Fruit fly (Drosophila melanogaster) whole organism, embryonic: Measurements from ENCODE around the gene CG12017.

Experiments
- Adf1 ChIP-seq: fragments of 200-800 bp; sonication (Bioruptor generic); IDR thresholded peaks from 2 replicates; pipeline ENCODE4 v1.3.6; 2022; ENCODE audit warnings: missing biosample characterization, missing genetic modification characterization
- C15 ChIP-seq: fragments of 200-800 bp; sonication (Bioruptor generic); IDR thresholded peaks from 3 replicates; pipeline ENCODE4 v1.3.6; 2022; ENCODE audit warnings: missing biosample characterization, missing genetic modification characterization
- CG10543 ChIP-seq: fragments of 200-800 bp; sonication (Bioruptor generic); optimal IDR thresholded peaks from 3 replicates; lab custom pipeline; 2017; ENCODE audit warnings: missing biosample characterization, mild to moderate bottlenecking, missing genetic modification characterization, moderate library complexity
- CG13123 ChIP-seq: fragments of 200-800 bp; sonication (Bioruptor generic); optimal IDR thresholded peaks from 2 replicates; lab custom pipeline; 2016; ENCODE audit warnings: missing biosample characterization, missing genetic modification characterization
- CG14667 ChIP-seq: fragments of 200-800 bp; sonication (Bioruptor generic); IDR thresholded peaks from 2 replicates; pipeline ENCODE4 v1.3.6; 2022; ENCODE audit warnings: missing biosample characterization, missing genetic modification characterization
- CG15269 ChIP-seq: fragments of 200-800 bp; sonication (Bioruptor generic); optimal IDR thresholded peaks from 2 replicates; lab custom pipeline; 2018; ENCODE audit warnings: missing biosample characterization, mild to moderate bottlenecking, missing genetic modification characterization, moderate library complexity
- CG16779 ChIP-seq: fragments of 200-800 bp; sonication (Bioruptor generic); IDR thresholded peaks from 2 replicates; pipeline ENCODE4 v1.3.6; 2022; ENCODE audit warnings: missing biosample characterization, missing genetic modification characterization
- CG17912 ChIP-seq: fragments of 200-800 bp; sonication (Bioruptor generic); optimal IDR thresholded peaks from 2 replicates; lab custom pipeline; 2018; ENCODE audit warnings: missing biosample characterization, mild to moderate bottlenecking, missing genetic modification characterization
- CG18619 ChIP-seq: fragments of 200-800 bp; sonication (Bioruptor generic); optimal IDR thresholded peaks from 3 replicates; lab custom pipeline; 2017; ENCODE audit warnings: missing biosample characterization, mild to moderate bottlenecking, missing genetic modification characterization
- CG2129 ChIP-seq: fragments of 200-800 bp; sonication (Bioruptor generic); IDR thresholded peaks from 2 replicates; pipeline ENCODE4 v1.3.6; 2022; ENCODE audit warnings: missing biosample characterization, missing genetic modification characterization; ENCODE audit not compliant: partially characterized antibody
- CG3726 ChIP-seq: fragments of 200-800 bp; sonication (Bioruptor generic); IDR thresholded peaks from 3 replicates; pipeline ENCODE4, ENCODE4 v1.3.6; 2022; ENCODE audit warnings: missing biosample characterization, missing genetic modification characterization
- CG42726 ChIP-seq: fragments of 200-800 bp; sonication (Bioruptor generic); IDR thresholded peaks from 2 replicates; pipeline ENCODE4 v1.3.6; 2022; ENCODE audit warnings: missing biosample characterization, missing genetic modification characterization; ENCODE audit not compliant: partially characterized antibody
- CG4707 ChIP-seq: fragments of 200-800 bp; sonication (Bioruptor generic); optimal IDR thresholded peaks from 2 replicates; lab custom pipeline; 2018; ENCODE audit warnings: missing biosample characterization, mild to moderate bottlenecking, missing genetic modification characterization, moderate library complexity
- CG4820 ChIP-seq: fragments of 200-800 bp; sonication (Bioruptor generic); optimal IDR thresholded peaks from 3 replicates; lab custom pipeline; 2016; ENCODE audit warnings: missing biosample characterization, missing genetic modification characterization
- CG6813 ChIP-seq: fragments of 200-800 bp; sonication (Bioruptor generic); optimal IDR thresholded peaks from 2 replicates; lab custom pipeline; 2017; ENCODE audit warnings: missing biosample characterization, missing genetic modification characterization, mild to moderate bottlenecking, moderate library complexity, missing genetic modification reagents
- CG8281 ChIP-seq: fragments of 200-800 bp; sonication (Bioruptor generic); optimal IDR thresholded peaks from 2 replicates; lab custom pipeline; 2018; ENCODE audit warnings: missing biosample characterization, mild to moderate bottlenecking, missing genetic modification characterization, moderate library complexity
- CHES-1-like ChIP-seq: fragments of 200-800 bp; sonication (Bioruptor generic); optimal IDR thresholded peaks from 2 replicates; lab custom pipeline; 2016; ENCODE audit warnings: missing biosample characterization, missing genetic modification characterization
- D19A ChIP-seq: fragments of 200-800 bp; optimal IDR thresholded peaks from 3 replicates; lab custom pipeline; 2019; ENCODE audit warnings: missing biosample characterization, mild to moderate bottlenecking, missing genetic modification characterization, moderate library complexity
- Doc3 ChIP-seq: fragments of 200-800 bp; sonication (Bioruptor generic); IDR thresholded peaks from 3 replicates; pipeline ENCODE4 v1.3.6; 2022; ENCODE audit warnings: missing biosample characterization, missing genetic modification characterization; ENCODE audit not compliant: partially characterized antibody
- E2f1 ChIP-seq: fragments of 200-800 bp; sonication (Bioruptor generic); IDR thresholded peaks from 2 replicates; pipeline ENCODE4 v1.3.6; 2022; ENCODE audit warnings: missing biosample characterization, missing genetic modification characterization
- HHEX ChIP-seq: fragments of 200-800 bp; sonication (Bioruptor generic); optimal IDR thresholded peaks from 3 replicates; lab custom pipeline; 2017; ENCODE audit warnings: missing biosample characterization, mild to moderate bottlenecking, missing genetic modification characterization, missing genetic modification reagents
- HLH3B ChIP-seq: fragments of 200-800 bp; sonication (Bioruptor generic); IDR thresholded peaks from 2 replicates; pipeline ENCODE4 v1.3.6; 2022; ENCODE audit warnings: missing biosample characterization, missing genetic modification characterization
- Hr3 ChIP-seq: fragments of 200-800 bp; sonication (Bioruptor generic); optimal IDR thresholded peaks from 3 replicates; lab custom pipeline; 2016; ENCODE audit warnings: missing biosample characterization, missing genetic modification characterization
- Jarid2 ChIP-seq: fragments of 200-800 bp; sonication (Bioruptor generic); optimal IDR thresholded peaks from 3 replicates; lab custom pipeline; 2017; ENCODE audit warnings: mild to moderate bottlenecking, missing biosample characterization, missing genetic modification reagents, missing genetic modification characterization
- Lim3 ChIP-seq: fragments of 200-800 bp; sonication (Bioruptor generic); IDR thresholded peaks from 2 replicates; pipeline ENCODE4 v1.3.6; 2022; ENCODE audit warnings: missing biosample characterization, missing genetic modification characterization
- MESR4 ChIP-seq: fragments of 200-800 bp; sonication (Bioruptor generic); optimal IDR thresholded peaks from 2 replicates; lab custom pipeline; 2018; ENCODE audit warnings: missing biosample characterization, mild to moderate bottlenecking, missing genetic modification characterization, moderate library complexity
- Mad ChIP-seq: fragments of 200-800 bp; sonication (Bioruptor generic); optimal IDR thresholded peaks from 2 replicates; lab custom pipeline; 2016; ENCODE audit warnings: missing biosample characterization, missing genetic modification characterization
- Optix ChIP-seq: fragments of 200-800 bp; sonication (Bioruptor generic); IDR thresholded peaks from 3 replicates; pipeline ENCODE4 v1.3.6; 2022; ENCODE audit warnings: missing biosample characterization, missing genetic modification characterization
- Side ChIP-seq: fragments of 200-800 bp; sonication (Bioruptor generic); optimal IDR thresholded peaks from 2 replicates; lab custom pipeline; 2016; ENCODE audit warnings: missing biosample characterization, missing genetic modification characterization
- Six4 ChIP-seq: fragments of 200-800 bp; sonication (Bioruptor generic); optimal IDR thresholded peaks from 2 replicates; lab custom pipeline; 2016; ENCODE audit warnings: missing biosample characterization, missing genetic modification characterization
- Sry-β ChIP-seq: fragments of 200-800 bp; sonication (Bioruptor generic); optimal IDR thresholded peaks from 2 replicates; lab custom pipeline; 2018; ENCODE audit warnings: missing biosample characterization, mild to moderate bottlenecking, missing genetic modification characterization, moderate library complexity
- Trl ChIP-seq, 3 experiments: fragments of >200 bp in 2 of 3; fragments of 200-800 bp in 1 of 3; sonication (Bioruptor generic) in 1 of 3; optimal IDR thresholded peaks; 2 replicates in 1 of 3; 3 replicates in 2 of 3; lab custom pipeline; 2016 to 2017; ENCODE audit warnings: missing biosample characterization in 1 of 3, missing genetic modification characterization in 1 of 3
- caup ChIP-seq: fragments of 200-800 bp; sonication (Bioruptor generic); optimal IDR thresholded peaks from 3 replicates; lab custom pipeline; 2017; ENCODE audit warnings: missing biosample characterization, mild to moderate bottlenecking, missing genetic modification characterization, moderate library complexity; ENCODE audit not compliant: severe bottlenecking
- chn ChIP-seq: fragments of 200-800 bp; sonication (Bioruptor generic); optimal IDR thresholded peaks from 2 replicates; lab custom pipeline; 2016; ENCODE audit warnings: missing biosample characterization, missing genetic modification characterization
- ci ChIP-seq: fragments of 200-800 bp; sonication (Bioruptor generic); IDR thresholded peaks from 3 replicates; pipeline ENCODE4 v1.3.6; 2022; ENCODE audit warnings: missing biosample characterization, missing genetic modification characterization
- crp ChIP-seq, 2 experiments: fragments of 200-800 bp; sonication (Bioruptor generic); optimal IDR thresholded peaks; 2 replicates in 1 of 2; 3 replicates in 1 of 2; lab custom pipeline; 2017; ENCODE audit warnings: missing biosample characterization in 2 of 2, missing genetic modification characterization in 2 of 2, mild to moderate bottlenecking in 1 of 2, moderate library complexity in 1 of 2
- fru ChIP-seq: fragments of >200 bp; optimal IDR thresholded peaks from 2 replicates; lab custom pipeline; 2017
- gem ChIP-seq: fragments of 200-800 bp; sonication (Bioruptor generic); optimal IDR thresholded peaks from 2 replicates; lab custom pipeline; 2019; ENCODE audit warnings: missing biosample characterization, mild to moderate bottlenecking, missing genetic modification characterization, moderate library complexity
- hbn ChIP-seq: fragments of 200-800 bp; sonication (Bioruptor generic); IDR thresholded peaks from 2 replicates; pipeline ENCODE4 v1.3.6; 2022; ENCODE audit warnings: missing biosample characterization, missing genetic modification characterization; ENCODE audit not compliant: partially characterized antibody
- lab ChIP-seq: fragments of 200-800 bp; sonication (Bioruptor generic); optimal IDR thresholded peaks from 3 replicates; lab custom pipeline; 2017; ENCODE audit warnings: missing biosample characterization, missing genetic modification characterization, mild to moderate bottlenecking, moderate library complexity, missing genetic modification reagents
- org-1 ChIP-seq: fragments of 200-800 bp; sonication (Bioruptor generic); optimal IDR thresholded peaks from 2 replicates; lab custom pipeline; 2017; ENCODE audit warnings: missing biosample characterization, missing genetic modification characterization
- sd ChIP-seq: fragments of 200-800 bp; sonication (Bioruptor generic); optimal IDR thresholded peaks from 3 replicates; lab custom pipeline; 2018; ENCODE audit warnings: missing biosample characterization, mild to moderate bottlenecking, missing genetic modification characterization, moderate library complexity
- sim ChIP-seq: fragments of 200-800 bp; sonication (Bioruptor generic); IDR thresholded peaks from 2 replicates; pipeline ENCODE4 v1.3.6; 2022; ENCODE audit warnings: missing biosample characterization, missing genetic modification characterization
- slp2 ChIP-seq: fragments of 200-800 bp; sonication (Bioruptor generic); optimal IDR thresholded peaks from 2 replicates; lab custom pipeline; 2016; ENCODE audit warnings: missing biosample characterization, missing genetic modification characterization
- sqz ChIP-seq: fragments of 200-800 bp; sonication (Bioruptor generic); optimal IDR thresholded peaks from 3 replicates; lab custom pipeline; 2018; ENCODE audit warnings: missing biosample characterization, mild to moderate bottlenecking, missing genetic modification characterization
- tx ChIP-seq: fragments of 200-800 bp; sonication (Bioruptor generic); optimal IDR thresholded peaks from 2 replicates; lab custom pipeline; 2016; ENCODE audit warnings: missing biosample characterization, missing genetic modification characterization
- vnd ChIP-seq: fragments of 200-800 bp; sonication (Bioruptor generic); IDR thresholded peaks from 3 replicates; pipeline ENCODE4 v1.3.6; 2022; ENCODE audit warnings: missing biosample characterization, missing genetic modification characterization; ENCODE audit not compliant: partially characterized antibody

Gene CG12017

DNA sequence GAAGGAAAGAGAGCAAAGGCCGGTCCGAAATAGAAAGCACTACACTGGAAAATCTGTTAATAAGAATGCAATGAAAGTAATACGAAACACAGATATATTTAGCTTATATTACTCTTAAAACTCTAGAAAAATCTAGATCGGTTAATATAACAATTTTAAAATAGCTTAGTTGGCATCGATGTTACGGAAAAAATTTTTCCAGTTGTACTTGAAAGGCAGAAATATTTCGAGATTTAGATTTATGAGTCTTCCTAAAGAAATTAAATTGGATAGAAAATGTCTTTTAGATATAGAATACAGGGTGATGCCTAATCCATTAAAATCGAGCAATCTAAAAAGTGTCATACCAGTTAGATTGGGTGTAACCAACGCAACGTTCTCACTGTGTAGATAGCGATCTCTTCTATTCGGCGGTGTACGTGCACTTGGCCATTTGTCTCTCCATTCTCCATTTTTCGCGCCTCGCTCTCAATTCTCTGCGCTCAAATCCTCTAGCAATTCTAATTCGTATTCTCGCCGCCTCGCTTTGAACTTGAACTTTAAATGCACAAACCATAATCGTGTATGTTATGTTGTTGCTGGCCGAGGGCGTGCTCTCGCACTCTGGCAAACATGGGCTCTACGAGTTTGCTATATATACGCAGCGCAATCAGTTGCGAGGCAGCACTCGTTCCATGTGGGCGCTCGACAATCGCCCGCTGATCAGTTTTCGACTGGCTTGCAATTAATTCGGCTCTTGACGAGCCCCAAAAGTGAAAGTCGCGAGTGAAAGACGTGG, 29.9 kb upstream of the CG12017 start (continued):
- peak; percentile 64; the same call in 2 of the 3 replicates for TF ChIP-seq CG3726 (GFP tag; lab: Robert Waterston, UW)
- TF ChIP-seq HHEX: peak; percentile 93
- peak; percentile 95 for TF ChIP-seq CHES-1-like (GFP tag; lab: Kevin White, UChicago)
- TF ChIP-seq CG4820 (GFP tag; lab: Kevin White, UChicago): peak; percentile 95
- peak; percentile 97 for TF ChIP-seq CG10543
- TF ChIP-seq sd: peak; percentile 83
- peak; percentile 44; the same call in 1 of the 2 replicates for TF ChIP-seq CG16779 (GFP tag; lab: Robert Waterston, UW)
- peak; percentile 95 for TF ChIP-seq tx
- peak; percentile 85 for TF ChIP-seq HLH3B
- TF ChIP-seq Six4 (GFP tag; lab: Kevin White, UChicago): peak; percentile 94
- no peak for TF ChIP-seq Doc3 (GFP tag; lab: Robert Waterston, UW)
- TF ChIP-seq CG13123 (GFP tag; lab: Kevin White, UChicago): peak; percentile 85
- TF ChIP-seq hbn (GFP tag; lab: Robert Waterston, UW): no peak
- TF ChIP-seq E2f1 (GFP tag; lab: Robert Waterston, UW): peak; percentile 79; the same call in 1 of the 2 replicates
- peak; percentile 84 for TF ChIP-seq CG6813 (GFP tag; lab: Kevin White, UChicago)
- peak; percentile 79 for TF ChIP-seq CG8281
- TF ChIP-seq CG14667 (GFP tag; lab: Robert Waterston, UW): peak; percentile 83
- TF ChIP-seq fru (lab: Kevin White, UChicago): no peak
- 0 out of 2 replicates have a peak, but pooled peaks have one; percentile 36 for TF ChIP-seq Lim3 (GFP tag; lab: Robert Waterston, UW)
- TF ChIP-seq MESR4 (GFP tag; lab: Kevin White, UChicago): no peak
- peak; percentile 91 for TF ChIP-seq caup
- peak; percentile 90 for TF ChIP-seq D19A (tag; lab: Kevin White, UChicago)
- peak; percentile 89 for TF ChIP-seq lab (GFP tag; lab: Kevin White, UChicago)
- TF ChIP-seq Sry-β (GFP tag; lab: Kevin White, UChicago): peak; percentile 41
- TF ChIP-seq crp (GFP tag; optimal IDR thresholded peaks at IDR 0.05; lab: Kevin White, UChicago): peak in 1 of 2 experiments; percentile 67
- peak; percentile 96 for TF ChIP-seq slp2 (GFP tag; lab: Kevin White, UChicago)
- peak; percentile 80 for TF ChIP-seq sqz (GFP tag; lab: Kevin White, UChicago)
- TF ChIP-seq ci: peak; percentile 79; the same call in 2 of the 3 replicates
- no peak for TF ChIP-seq CG2129 (GFP tag; lab: Robert Waterston, UW)
- TF ChIP-seq Jarid2 (GFP tag; lab: Kevin White, UChicago): peak; percentile 74
- peak; percentile 97 for TF ChIP-seq gem (tag; lab: Kevin White, UChicago)
- peak; percentile 97 for TF ChIP-seq CG18619 (GFP tag; lab: Kevin White, UChicago)
- TF ChIP-seq Optix (GFP tag; lab: Robert Waterston, UW): peak; percentile 77
- TF ChIP-seq C15: peak; percentile 61; the same call in 1 of the 3 replicates
- TF ChIP-seq CG15269 (tag; lab: Kevin White, UChicago): peak; percentile 94
- TF ChIP-seq CG42726: no peak
- peak; percentile 92 for TF ChIP-seq Mad (GFP tag; lab: Kevin White, UChicago)
- TF ChIP-seq vnd (GFP tag; lab: Robert Waterston, UW): no peak
- TF ChIP-seq chn (GFP tag; lab: Kevin White, UChicago): peak; percentile 92
- TF ChIP-seq CG4707: peak; percentile 76
- TF ChIP-seq Hr3 (GFP tag; lab: Kevin White, UChicago): peak; percentile 96
- TF ChIP-seq Trl (optimal IDR thresholded peaks at IDR 0.05; lab: Kevin White, UChicago): peak; percentile 73 to 89
- TF ChIP-seq Trl (GFP tag; optimal IDR thresholded peaks at IDR 0.05; lab: Kevin White, UChicago): peak; percentile 87
- TF ChIP-seq org-1: peak; percentile 93
- TF ChIP-seq Adf1 (GFP tag; lab: Robert Waterston, UW): peak; percentile 33
- TF ChIP-seq CG17912 (GFP tag; lab: Kevin White, UChicago): peak; percentile 57
- peak; percentile 93 for TF ChIP-seq Side (GFP tag; lab: Kevin White, UChicago)
- TF ChIP-seq sim (GFP tag; lab: Robert Waterston, UW): peak; percentile 58; the same call in 1 of the 2 replicates
